Fruit fly (Drosophila melanogaster) whole organism, embryonic: ENCODE measurements around the gene Srg3.
A peak's percentile ranks its signal among the peaks of the same experiment; 100 is the strongest.

Source experiments
- CG10321 ChIP-seq: fragments of 200-800 bp; sonication (Bioruptor generic); IDR thresholded peaks from 2 replicates; pipeline ENCODE4 v1.3.6; 2022; ENCODE audit warnings: missing biosample characterization, missing genetic modification characterization
- CG11247 ChIP-seq: fragments of 200-800 bp; sonication (Bioruptor generic); IDR thresholded peaks from 2 replicates; pipeline ENCODE4 v1.3.6; 2022; ENCODE audit warnings: missing biosample characterization, missing genetic modification characterization
- CG11696 ChIP-seq: fragments of 200-800 bp; sonication (Bioruptor generic); IDR thresholded peaks from 2 replicates; pipeline ENCODE4 v1.3.6; 2022; ENCODE audit warnings: missing biosample characterization, missing genetic modification characterization
- CG12391 ChIP-seq: fragments of 200-800 bp; sonication (Bioruptor generic); optimal IDR thresholded peaks from 3 replicates; lab custom pipeline; 2018; ENCODE audit warnings: missing biosample characterization, mild to moderate bottlenecking, missing genetic modification characterization, moderate library complexity
- CG12769 ChIP-seq: fragments of 200-800 bp; sonication (Bioruptor generic); optimal IDR thresholded peaks from 2 replicates; lab custom pipeline; 2019; ENCODE audit warnings: missing biosample characterization, mild to moderate bottlenecking, missing genetic modification characterization, moderate library complexity
- CG12942 ChIP-seq: fragments of 200-800 bp; sonication (Bioruptor generic); optimal IDR thresholded peaks from 3 replicates; lab custom pipeline; 2016; ENCODE audit warnings: missing biosample characterization, missing genetic modification characterization
- CG13123 ChIP-seq: fragments of 200-800 bp; sonication (Bioruptor generic); optimal IDR thresholded peaks from 2 replicates; lab custom pipeline; 2016; ENCODE audit warnings: missing biosample characterization, missing genetic modification characterization
- CG13775 ChIP-seq: fragments of 200-800 bp; sonication (Bioruptor generic); optimal IDR thresholded peaks from 3 replicates; lab custom pipeline; 2017; ENCODE audit warnings: missing biosample characterization, mild to moderate bottlenecking, missing genetic modification characterization
- CG1602 ChIP-seq: fragments of 200-800 bp; sonication (Bioruptor generic); optimal IDR thresholded peaks from 3 replicates; lab custom pipeline; 2016; ENCODE audit warnings: missing biosample characterization, missing genetic modification characterization
- CG1647 ChIP-seq: fragments of 200-800 bp; sonication (Bioruptor generic); optimal IDR thresholded peaks from 3 replicates; lab custom pipeline; 2016; ENCODE audit warnings: missing biosample characterization, missing genetic modification characterization
- CG17385 ChIP-seq: fragments of 200-800 bp; sonication (Bioruptor generic); optimal IDR thresholded peaks from 3 replicates; lab custom pipeline; 2018; ENCODE audit warnings: missing biosample characterization, mild to moderate bottlenecking, missing genetic modification characterization
- CG17829 ChIP-seq: fragments of 200-800 bp; optimal IDR thresholded peaks from 2 replicates; lab custom pipeline; 2019; ENCODE audit warnings: missing biosample characterization, mild to moderate bottlenecking, missing genetic modification characterization, moderate library complexity
- CG18011 ChIP-seq: fragments of 200-800 bp; sonication (Bioruptor generic); optimal IDR thresholded peaks from 2 replicates; lab custom pipeline; 2017; ENCODE audit warnings: missing biosample characterization, missing genetic modification characterization, mild to moderate bottlenecking, moderate library complexity, missing genotype
- CG18476 ChIP-seq: fragments of 200-800 bp; sonication (Bioruptor generic); optimal IDR thresholded peaks from 2 replicates; lab custom pipeline; 2016; ENCODE audit warnings: missing biosample characterization, mild to moderate bottlenecking, missing genetic modification characterization
- CG2116 ChIP-seq: fragments of 200-800 bp; sonication (Bioruptor generic); optimal IDR thresholded peaks from 3 replicates; lab custom pipeline; 2018; ENCODE audit warnings: missing biosample characterization, mild to moderate bottlenecking, missing genetic modification characterization
- CG30403 ChIP-seq: fragments of 200-800 bp; sonication (Bioruptor generic); optimal IDR thresholded peaks from 3 replicates; lab custom pipeline; 2016; ENCODE audit warnings: missing biosample characterization, missing genetic modification characterization
- CG33213 ChIP-seq: fragments of 200-800 bp; sonication (Bioruptor generic); optimal IDR thresholded peaks from 3 replicates; lab custom pipeline; 2016; ENCODE audit warnings: missing biosample characterization, missing genetic modification characterization
- CG7786 ChIP-seq: fragments of 200-800 bp; sonication (Bioruptor generic); optimal IDR thresholded peaks from 2 replicates; lab custom pipeline; 2016; ENCODE audit warnings: missing biosample characterization, missing genetic modification characterization
- CG8944 ChIP-seq: fragments of 200-800 bp; sonication (Bioruptor generic); optimal IDR thresholded peaks from 3 replicates; lab custom pipeline; 2016; ENCODE audit warnings: missing biosample characterization, missing genetic modification characterization
- CG9437 ChIP-seq: fragments of 200-800 bp; sonication (Bioruptor generic); optimal IDR thresholded peaks from 2 replicates; lab custom pipeline; 2018; ENCODE audit warnings: missing biosample characterization, mild to moderate bottlenecking, missing genetic modification characterization
- CG9797 ChIP-seq: fragments of 200-800 bp; sonication (Bioruptor generic); optimal IDR thresholded peaks from 3 replicates; lab custom pipeline; 2018; ENCODE audit warnings: missing biosample characterization, mild to moderate bottlenecking, missing genetic modification characterization
- CG9932 ChIP-seq: fragments of 200-800 bp; sonication (Bioruptor generic); IDR thresholded peaks from 2 replicates; pipeline ENCODE4 v1.3.6; 2022; ENCODE audit warnings: missing biosample characterization, missing genetic modification characterization
- CoRest ChIP-seq: fragments of 200-800 bp; sonication (Bioruptor generic); optimal IDR thresholded peaks from 3 replicates; lab custom pipeline; 2018; ENCODE audit warnings: missing biosample characterization, mild to moderate bottlenecking, missing genetic modification characterization, moderate library complexity
- Hmr ChIP-seq: fragments of 200-800 bp; sonication (Bioruptor generic); optimal IDR thresholded peaks from 3 replicates; lab custom pipeline; 2017; ENCODE audit warnings: mild to moderate bottlenecking, missing biosample characterization, missing genetic modification reagents, missing genetic modification characterization
- Hmx ChIP-seq: fragments of 200-800 bp; sonication (Bioruptor generic); optimal IDR thresholded peaks from 2 replicates; lab custom pipeline; 2016; ENCODE audit warnings: missing biosample characterization, missing genetic modification characterization
- Hr39 ChIP-seq: fragments of >200 bp; optimal IDR thresholded peaks from 2 replicates; lab custom pipeline; 2017
- Max ChIP-seq: fragments of 200-800 bp; sonication (Bioruptor generic); optimal IDR thresholded peaks from 2 replicates; lab custom pipeline; 2016; ENCODE audit warnings: missing biosample characterization, mild to moderate bottlenecking, missing genetic modification characterization
- Myb ChIP-seq: fragments of 200-800 bp; sonication (Bioruptor generic); optimal IDR thresholded peaks from 2 replicates; lab custom pipeline; 2016; ENCODE audit warnings: missing biosample characterization, missing genetic modification characterization
- Nf-YB ChIP-seq: fragments of 200-800 bp; sonication (Bioruptor generic); optimal IDR thresholded peaks from 3 replicates; lab custom pipeline; 2019; ENCODE audit warnings: missing biosample characterization, mild to moderate bottlenecking, missing genetic modification characterization, moderate library complexity
- PHDP ChIP-seq: fragments of 200-800 bp; sonication (Bioruptor generic); optimal IDR thresholded peaks from 3 replicates; lab custom pipeline; 2018; ENCODE audit warnings: missing biosample characterization, mild to moderate bottlenecking, missing genetic modification characterization, moderate library complexity
- Sox102F ChIP-seq: fragments of 200-800 bp; sonication (Bioruptor generic); optimal IDR thresholded peaks from 2 replicates; lab custom pipeline; 2018; ENCODE audit warnings: missing biosample characterization, mild to moderate bottlenecking, missing genetic modification characterization, moderate library complexity
- Xbp1 ChIP-seq: fragments of 200-800 bp; sonication (Bioruptor generic); optimal IDR thresholded peaks from 3 replicates; lab custom pipeline; 2016; ENCODE audit warnings: missing biosample characterization, mild to moderate bottlenecking, missing genetic modification characterization
- al ChIP-seq: fragments of 200-800 bp; sonication (Bioruptor generic); IDR thresholded peaks from 2 replicates; pipeline ENCODE4 v1.3.6; 2022; ENCODE audit warnings: missing biosample characterization, missing genetic modification characterization
- amos ChIP-seq: fragments of 200-800 bp; sonication (Bioruptor generic); IDR thresholded peaks from 2 replicates; pipeline ENCODE4 v1.3.6; 2022; ENCODE audit warnings: missing biosample characterization, missing genetic modification characterization; ENCODE audit not compliant: partially characterized antibody
- ap ChIP-seq: fragments of 200-800 bp; sonication (Bioruptor generic); IDR thresholded peaks from 2 replicates; pipeline ENCODE4 v1.3.6; 2022; ENCODE audit warnings: missing biosample characterization, missing genetic modification characterization
- bigmax ChIP-seq: fragments of 200-800 bp; sonication (Bioruptor generic); optimal IDR thresholded peaks from 2 replicates; lab custom pipeline; 2018; ENCODE audit warnings: missing biosample characterization, mild to moderate bottlenecking, missing genetic modification characterization
- bsh ChIP-seq, 2 experiments: fragments of 200-800 bp; sonication (Bioruptor generic); optimal IDR thresholded peaks; 2 replicates each; lab custom pipeline; 2017 to 2018; ENCODE audit warnings: mild to moderate bottlenecking in 2 of 2, missing biosample characterization in 2 of 2, missing genetic modification characterization in 2 of 2, moderate library complexity in 1 of 2
- chif ChIP-seq, 2 experiments: fragments of 200-800 bp; sonication (Bioruptor generic); optimal IDR thresholded peaks; 3 replicates each; lab custom pipeline; 2016; ENCODE audit warnings: missing biosample characterization in 2 of 2, missing genetic modification characterization in 2 of 2
- ci ChIP-seq: fragments of 200-800 bp; sonication (Bioruptor generic); IDR thresholded peaks from 3 replicates; pipeline ENCODE4 v1.3.6; 2022; ENCODE audit warnings: missing biosample characterization, missing genetic modification characterization
- crp ChIP-seq, 2 experiments: fragments of 200-800 bp; sonication (Bioruptor generic); optimal IDR thresholded peaks; 2 replicates in 1 of 2; 3 replicates in 1 of 2; lab custom pipeline; 2017; ENCODE audit warnings: missing biosample characterization in 2 of 2, missing genetic modification characterization in 2 of 2, mild to moderate bottlenecking in 1 of 2, moderate library complexity in 1 of 2
- ems ChIP-seq: fragments of 200-800 bp; sonication (Bioruptor generic); optimal IDR thresholded peaks from 3 replicates; lab custom pipeline; 2016; ENCODE audit warnings: missing biosample characterization, missing genetic modification characterization
- nmo ChIP-seq: fragments of 200-800 bp; sonication (Bioruptor generic); optimal IDR thresholded peaks from 2 replicates; lab custom pipeline; 2018; ENCODE audit warnings: missing biosample characterization, mild to moderate bottlenecking, missing genetic modification characterization, moderate library complexity
- pan ChIP-seq, 4 experiments: fragments of >200 bp in 3 of 4; fragments of 200-800 bp in 1 of 4; sonication (Bioruptor generic) in 1 of 4; optimal IDR thresholded peaks in 3 of 4; IDR thresholded peaks in 1 of 4; 2 replicates each; pipeline versions ENCODE4 v1.3.6 to Lab custom; 2017 to 2022; ENCODE audit warnings: missing biosample characterization in 2 of 4, missing genetic modification characterization in 2 of 4, mixed read lengths in 1 of 4
- pho ChIP-seq: fragments of 200-800 bp; sonication (Bioruptor generic); optimal IDR thresholded peaks from 2 replicates; lab custom pipeline; 2016; ENCODE audit warnings: missing biosample characterization, missing genetic modification characterization
- phol ChIP-seq: fragments of 200-800 bp; sonication (Bioruptor generic); optimal IDR thresholded peaks from 3 replicates; lab custom pipeline; 2018; ENCODE audit warnings: missing biosample characterization, mild to moderate bottlenecking, missing genetic modification characterization, moderate library complexity
- slbo ChIP-seq: fragments of 200-800 bp; sonication (Bioruptor generic); IDR thresholded peaks from 2 replicates; pipeline ENCODE4 v1.3.6; 2022; ENCODE audit warnings: missing biosample characterization, missing genetic modification characterization
- so ChIP-seq: fragments of 200-800 bp; sonication (Bioruptor generic); IDR thresholded peaks from 3 replicates; pipeline ENCODE4 v1.3.6; 2022; ENCODE audit warnings: missing biosample characterization, missing genetic modification characterization
- tin ChIP-seq: fragments of 200-800 bp; sonication (Bioruptor generic); optimal IDR thresholded peaks from 3 replicates; lab custom pipeline; 2016; ENCODE audit warnings: missing biosample characterization, missing genetic modification characterization
- tup ChIP-seq: fragments of 200-800 bp; sonication (Bioruptor generic); optimal IDR thresholded peaks from 2 replicates; lab custom pipeline; 2016; ENCODE audit warnings: missing biosample characterization, mild to moderate bottlenecking, missing genetic modification characterization, moderate library complexity
- tx ChIP-seq: fragments of 200-800 bp; sonication (Bioruptor generic); optimal IDR thresholded peaks from 2 replicates; lab custom pipeline; 2016; ENCODE audit warnings: missing biosample characterization, missing genetic modification characterization

Srg3 gene

DNA sequence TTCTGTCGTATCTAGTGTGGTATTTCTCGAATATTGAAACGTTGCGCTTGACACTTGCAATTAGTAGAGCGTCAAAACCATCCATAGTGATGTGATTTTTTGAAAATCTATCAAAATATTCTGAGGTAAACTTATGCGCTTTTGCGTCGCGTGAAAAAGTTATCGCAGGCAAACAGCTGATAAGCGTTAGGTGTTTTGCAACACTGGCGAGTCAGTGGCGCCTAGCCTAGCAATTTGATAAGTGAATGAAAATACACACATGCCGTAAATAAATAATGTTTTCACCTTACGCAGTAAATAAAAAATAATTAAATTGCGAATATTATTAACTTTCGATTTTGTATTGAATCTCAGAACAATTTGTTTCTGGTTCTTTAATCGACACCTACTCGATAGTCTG lies 7.7 kb upstream of the Srg3 start, which contains the start of gene CG42526 (continued):
- peak in 1 of 2 experiments; percentile 28 for TF ChIP-seq bsh (GFP tag; optimal IDR thresholded peaks at IDR 0.05; lab: Kevin White, UChicago)
- TF ChIP-seq Xbp1 (GFP tag; lab: Kevin White, UChicago), result peak; percentile 54
- TF ChIP-seq Max (GFP tag; lab: Kevin White, UChicago), result peak; percentile 26
- peak; percentile 66 for TF ChIP-seq CG30403 (GFP tag; lab: Kevin White, UChicago)
- TF ChIP-seq bigmax (GFP tag; lab: Kevin White, UChicago), result peak; percentile 41
- no peak for TF ChIP-seq CG11696 (GFP tag; lab: Robert Waterston, UW)
- TF ChIP-seq ap, result 0 out of 2 replicates have a peak, but pooled peaks have one; percentile 5
- peak; percentile 7 for TF ChIP-seq CG1647
- TF ChIP-seq Hmr, result peak; percentile 62
- TF ChIP-seq al (GFP tag; lab: Robert Waterston, UW), result no peak
- TF ChIP-seq CG12769 (tag; lab: Kevin White, UChicago), result peak; percentile 56
- TF ChIP-seq CG13123 (GFP tag; lab: Kevin White, UChicago), result peak; percentile 7
- peak; percentile 35 for TF ChIP-seq Hmx (GFP tag; lab: Kevin White, UChicago)
- TF ChIP-seq amos (GFP tag; lab: Robert Waterston, UW), result peak; percentile 44; the same call in 1 of the 2 replicates
- peak; percentile 43 for TF ChIP-seq Myb (GFP tag; lab: Kevin White, UChicago)
- TF ChIP-seq CG9437, result peak; percentile 64
- TF ChIP-seq ems (GFP tag; lab: Kevin White, UChicago), result peak; percentile 26
- no peak for TF ChIP-seq pan (optimal IDR thresholded peaks at IDR 0.05; lab: Kevin White, UChicago)
- TF ChIP-seq pan (GFP tag; optimal IDR thresholded peaks at IDR 0.05 in 1 of 2, IDR thresholded peaks at IDR 0.05 in 1 of 2), result peak in 1 of 2 experiments; percentile 49
- TF ChIP-seq so (GFP tag; lab: Robert Waterston, UW), result 0 out of 3 replicates have a peak, but pooled peaks have one; percentile 22
- TF ChIP-seq crp (GFP tag; optimal IDR thresholded peaks at IDR 0.05; lab: Kevin White, UChicago), result peak; percentile 56 to 90
- TF ChIP-seq CG9932, result peak; percentile 76
- TF ChIP-seq nmo (GFP tag; lab: Kevin White, UChicago), result peak; percentile 34
- TF ChIP-seq Hr39 (lab: Kevin White, UChicago), result no peak
- TF ChIP-seq Sox102F, result peak; percentile 30
- TF ChIP-seq CG1602 (GFP tag; lab: Kevin White, UChicago), result peak; percentile 16
- peak; percentile 44; the same call in 1 of the 2 replicates for TF ChIP-seq CG11247 (GFP tag; lab: Robert Waterston, UW)
- no peak for TF ChIP-seq tup (GFP tag; lab: Kevin White, UChicago)
- TF ChIP-seq PHDP (tag; lab: Kevin White, UChicago), result peak; percentile 36
- no peak for TF ChIP-seq CG18476 (GFP tag; lab: Kevin White, UChicago)
- TF ChIP-seq tx, result peak; percentile 43
- peak; percentile 56 for TF ChIP-seq pho (GFP tag; lab: Kevin White, UChicago)
- peak; percentile 76 for TF ChIP-seq slbo
- peak; percentile 7 for TF ChIP-seq tin (GFP tag; lab: Kevin White, UChicago)
- TF ChIP-seq CG17829 (tag; lab: Kevin White, UChicago), result peak; percentile 31
- peak; percentile 56 for TF ChIP-seq CG12391 (tag; lab: Kevin White, UChicago)
- TF ChIP-seq CG8944, result peak; percentile 30
- no peak for TF ChIP-seq Nf-YB (GFP tag; lab: Kevin White, UChicago)
- peak; percentile 20 for TF ChIP-seq CG18011
- TF ChIP-seq CG7786 (GFP tag; lab: Kevin White, UChicago), result peak; percentile 30
- peak; percentile 35 for TF ChIP-seq CoRest (tag; lab: Kevin White, UChicago)
- TF ChIP-seq ci (GFP tag; lab: Robert Waterston, UW), result peak; percentile 70
- no peak for TF ChIP-seq phol (tag; lab: Kevin White, UChicago)
- peak; percentile 1 for TF ChIP-seq CG13775 (GFP tag; lab: Kevin White, UChicago)
- TF ChIP-seq CG9797 (GFP tag; lab: Kevin White, UChicago), result peak; percentile 18
- 0 out of 2 replicates have a peak, but pooled peaks have one; percentile 11 for TF ChIP-seq CG10321 (GFP tag; lab: Robert Waterston, UW)
- peak; percentile 71 for TF ChIP-seq CG2116 (GFP tag; lab: Kevin White, UChicago)
- TF ChIP-seq CG33213 (GFP tag; lab: Kevin White, UChicago), result peak; percentile 12
- peak in 1 of 2 experiments; percentile 39 for TF ChIP-seq chif (GFP tag; optimal IDR thresholded peaks at IDR 0.05; lab: Kevin White, UChicago)
- peak; percentile 27 for TF ChIP-seq CG12942 (GFP tag; lab: Kevin White, UChicago)
- peak; percentile 49 for TF ChIP-seq CG17385
